Fruit fly (Drosophila melanogaster) whole organism, prepupa: Measurements from ENCODE around the gene CG5828.

Source experiments
- Blimp-1 ChIP-seq: fragments of 200-800 bp; sonication (Bioruptor generic); optimal IDR thresholded peaks from 3 replicates; lab custom pipeline; 2017; ENCODE audit warnings: missing biosample characterization, missing genetic modification characterization, mild to moderate bottlenecking, moderate library complexity, missing genetic modification reagents
- CG10631 ChIP-seq: fragments of 200-800 bp; sonication (Bioruptor generic); optimal IDR thresholded peaks from 2 replicates; lab custom pipeline; 2016; ENCODE audit warnings: missing biosample characterization, missing genetic modification characterization
- CG10669 ChIP-seq: fragments of 200-800 bp; sonication (Bioruptor generic); optimal IDR thresholded peaks from 3 replicates; lab custom pipeline; 2018; ENCODE audit warnings: missing biosample characterization, mild to moderate bottlenecking, missing genetic modification characterization, moderate library complexity
- CG11294 ChIP-seq: fragments of 200-800 bp; sonication (Bioruptor generic); IDR thresholded peaks from 2 replicates; pipeline ENCODE4 v1.3.6; 2022; ENCODE audit warnings: missing biosample characterization, missing genetic modification characterization
- CG11762 ChIP-seq: fragments of 200-800 bp; sonication (Bioruptor generic); optimal IDR thresholded peaks from 3 replicates; lab custom pipeline; 2016; ENCODE audit warnings: missing biosample characterization, missing genetic modification characterization; ENCODE audit not compliant: insufficient read depth
- CG11902 ChIP-seq: fragments of 200-800 bp; sonication (Bioruptor generic); optimal IDR thresholded peaks from 3 replicates; lab custom pipeline; 2016; ENCODE audit warnings: missing biosample characterization, missing genetic modification characterization
- CG16779 ChIP-seq: fragments of 200-800 bp; sonication (Bioruptor generic); optimal IDR thresholded peaks from 3 replicates; lab custom pipeline; 2017; ENCODE audit warnings: missing biosample characterization, mild to moderate bottlenecking, missing genetic modification characterization
- CG31627 ChIP-seq: fragments of 200-800 bp; sonication (Bioruptor generic); optimal IDR thresholded peaks from 3 replicates; lab custom pipeline; 2016; ENCODE audit warnings: missing biosample characterization, missing genetic modification characterization
- CG32006 ChIP-seq: fragments of 200-800 bp; sonication (Bioruptor generic); optimal IDR thresholded peaks from 3 replicates; lab custom pipeline; 2017; ENCODE audit warnings: missing biosample characterization, mild to moderate bottlenecking, missing genetic modification characterization
- CG4318 ChIP-seq: fragments of 200-800 bp; sonication (Bioruptor generic); optimal IDR thresholded peaks from 3 replicates; lab custom pipeline; 2017; ENCODE audit warnings: missing biosample characterization, mild to moderate bottlenecking, missing genetic modification characterization
- CG6163 ChIP-seq: fragments of 200-800 bp; sonication (Bioruptor generic); IDR thresholded peaks from 3 replicates; pipeline ENCODE4 v1.3.6; 2022; ENCODE audit warnings: missing biosample characterization, missing genetic modification characterization
- CG6276 ChIP-seq: fragments of 200-800 bp; sonication (Bioruptor generic); optimal IDR thresholded peaks from 2 replicates; lab custom pipeline; 2017; ENCODE audit warnings: missing biosample characterization, mild to moderate bottlenecking, missing genetic modification characterization
- CG6808 ChIP-seq: fragments of 200-800 bp; sonication (Bioruptor generic); optimal IDR thresholded peaks from 3 replicates; lab custom pipeline; 2017; ENCODE audit warnings: missing biosample characterization, missing genetic modification characterization, mild to moderate bottlenecking, moderate library complexity, missing genetic modification reagents
- CG7368 ChIP-seq: fragments of 200-800 bp; sonication (Bioruptor generic); optimal IDR thresholded peaks from 3 replicates; lab custom pipeline; 2016; ENCODE audit warnings: missing biosample characterization, missing genetic modification characterization
- CG8319 ChIP-seq: fragments of 200-800 bp; sonication (Bioruptor generic); optimal IDR thresholded peaks from 3 replicates; lab custom pipeline; 2016; ENCODE audit warnings: missing biosample characterization, missing genetic modification characterization
- CG8632 ChIP-seq: fragments of 200-800 bp; sonication (Bioruptor generic); optimal IDR thresholded peaks from 3 replicates; lab custom pipeline; 2016; ENCODE audit warnings: missing biosample characterization, missing genetic modification characterization
- CG9139 ChIP-seq: fragments of 200-800 bp; sonication (Bioruptor generic); optimal IDR thresholded peaks from 3 replicates; lab custom pipeline; 2017; ENCODE audit warnings: missing biosample characterization, mild to moderate bottlenecking, missing genetic modification characterization
- Eip75B ChIP-seq: fragments of 200-800 bp; sonication (Bioruptor generic); optimal IDR thresholded peaks from 3 replicates; lab custom pipeline; 2016; ENCODE audit warnings: missing biosample characterization, missing genetic modification characterization
- Eip78C ChIP-seq: fragments of 200-800 bp; sonication (Bioruptor generic); peaks from one replicate; lab custom pipeline; 2016; ENCODE audit warnings: missing biosample characterization, missing genetic modification characterization
- Eip93F ChIP-seq: fragments of 200-800 bp; sonication (Bioruptor generic); optimal IDR thresholded peaks from 2 replicates; lab custom pipeline; 2016; ENCODE audit warnings: missing biosample characterization, mild to moderate bottlenecking, missing genetic modification characterization
- Ets21C ChIP-seq: fragments of 200-800 bp; sonication (Bioruptor generic); optimal IDR thresholded peaks from 3 replicates; lab custom pipeline; 2016; ENCODE audit warnings: missing biosample characterization, missing genetic modification characterization
- Gug ChIP-seq: fragments of 200-800 bp; sonication (Bioruptor generic); IDR thresholded peaks from 2 replicates; pipeline ENCODE4 v1.3.6; 2022; ENCODE audit warnings: missing biosample characterization, missing genetic modification characterization
- Hr39 ChIP-seq: fragments of 200-800 bp; sonication (Bioruptor generic); optimal IDR thresholded peaks from 2 replicates; lab custom pipeline; 2016; ENCODE audit warnings: missing biosample characterization, missing genetic modification characterization
- Met ChIP-seq: fragments of 200-800 bp; sonication (Bioruptor generic); optimal IDR thresholded peaks from 3 replicates; lab custom pipeline; 2016; ENCODE audit warnings: missing biosample characterization, missing genetic modification characterization
- Smox ChIP-seq: fragments of 200-800 bp; sonication (Bioruptor generic); optimal IDR thresholded peaks from 3 replicates; lab custom pipeline; 2016; ENCODE audit warnings: missing biosample characterization, missing genetic modification characterization
- Sox102F ChIP-seq: fragments of 200-800 bp; sonication (Bioruptor generic); optimal IDR thresholded peaks from 2 replicates; lab custom pipeline; 2016; ENCODE audit warnings: missing biosample characterization, mild to moderate bottlenecking, missing genetic modification characterization
- Sox14 ChIP-seq: fragments of 200-800 bp; sonication (Bioruptor generic); optimal IDR thresholded peaks from 3 replicates; lab custom pipeline; 2016; ENCODE audit warnings: missing biosample characterization, missing genetic modification characterization
- dac ChIP-seq: fragments of 200-800 bp; sonication (Bioruptor generic); optimal IDR thresholded peaks from 2 replicates; lab custom pipeline; 2017; ENCODE audit warnings: missing biosample characterization, mild to moderate bottlenecking, missing genetic modification characterization
- dsx ChIP-seq: fragments of 200-800 bp; optimal IDR thresholded peaks from 3 replicates; lab custom pipeline; 2019; ENCODE audit warnings: missing biosample characterization, mild to moderate bottlenecking, missing genetic modification characterization, moderate library complexity; ENCODE audit not compliant: poor library complexity, severe bottlenecking
- eg ChIP-seq: fragments of 200-800 bp; sonication (Bioruptor generic); IDR thresholded peaks from 3 replicates; pipeline ENCODE4 v1.3.6; 2022; ENCODE audit warnings: missing biosample characterization, missing genetic modification characterization
- esn ChIP-seq: fragments of 200-800 bp; sonication (Bioruptor generic); optimal IDR thresholded peaks from 2 replicates; lab custom pipeline; 2016; ENCODE audit warnings: missing biosample characterization, mild to moderate bottlenecking, missing genetic modification characterization, moderate library complexity
- fkh ChIP-seq: fragments of 200-800 bp; sonication (Bioruptor generic); optimal IDR thresholded peaks from 3 replicates; lab custom pipeline; 2017; ENCODE audit warnings: missing biosample characterization, mild to moderate bottlenecking, missing genetic modification characterization, moderate library complexity
- lz ChIP-seq: fragments of 200-800 bp; sonication (Bioruptor generic); optimal IDR thresholded peaks from 3 replicates; lab custom pipeline; 2016; ENCODE audit warnings: missing biosample characterization, missing genetic modification characterization
- salr ChIP-seq, 2 experiments: fragments of 200-800 bp; sonication (Bioruptor generic); optimal IDR thresholded peaks; 3 replicates each; lab custom pipeline; 2016 to 2018; ENCODE audit warnings: missing biosample characterization in 2 of 2, missing genetic modification characterization in 2 of 2, mild to moderate bottlenecking in 1 of 2
- spab ChIP-seq: fragments of 200-800 bp; sonication (Bioruptor generic); optimal IDR thresholded peaks from 2 replicates; lab custom pipeline; 2017; ENCODE audit warnings: missing biosample characterization, mild to moderate bottlenecking, missing genetic modification characterization, missing genetic modification reagents
- ss ChIP-seq, 2 experiments: fragments of 200-800 bp; sonication (Bioruptor generic); optimal IDR thresholded peaks; 2 replicates in 1 of 2; 3 replicates in 1 of 2; lab custom pipeline; 2017 to 2018; ENCODE audit warnings: mild to moderate bottlenecking in 2 of 2, missing biosample characterization in 2 of 2, missing genetic modification characterization in 2 of 2, moderate library complexity in 1 of 2
- svp ChIP-seq: fragments of 200-800 bp; sonication (Bioruptor generic); peaks from one replicate; lab custom pipeline; 2016; ENCODE audit warnings: missing biosample characterization, missing genetic modification characterization
- topi ChIP-seq: fragments of 200-800 bp; sonication (Bioruptor generic); optimal IDR thresholded peaks from 3 replicates; lab custom pipeline; 2016; ENCODE audit warnings: missing biosample characterization, missing genetic modification characterization
- vri ChIP-seq: fragments of 200-800 bp; sonication (Bioruptor generic); optimal IDR thresholded peaks from 3 replicates; lab custom pipeline; 2016; ENCODE audit warnings: missing biosample characterization, mild to moderate bottlenecking, missing genetic modification characterization

The CG5828 gene

dm6 chr2L:5086905-5087522 lies 6.8 kb upstream of the CG5828 start (continued):
- TF ChIP-seq esn (peak; percentile 91), Gug (GFP tag; lab: Robert Waterston, UW) (peak; percentile 69), lz (GFP tag; lab: Kevin White, UChicago) (peak; percentile 86), dsx (GFP tag; lab: Kevin White, UChicago) (peak; percentile 81), dac (GFP tag; lab: Kevin White, UChicago) (peak; percentile 74), CG9139 (peak; percentile 78), CG10669 (GFP tag; lab: Kevin White, UChicago) (peak; percentile 88), Hr39 (peak; percentile 83), CG6808 (GFP tag; lab: Kevin White, UChicago) (peak; percentile 86), Sox14 (GFP tag; lab: Kevin White, UChicago) (peak; percentile 86), CG16779 (tag; lab: Kevin White, UChicago) (peak; percentile 79), Ets21C (GFP tag; lab: Kevin White, UChicago) (peak; percentile 78)
- TF ChIP-seq, all 60 proteins: peak for 60

- no peak for TF ChIP-seq Eip78C (GFP tag; lab: Kevin White, UChicago)
- no peak for TF ChIP-seq CG6276 (GFP tag; lab: Kevin White, UChicago)
- no peak for TF ChIP-seq CG11294 (GFP tag; lab: Robert Waterston, UW)
- TF ChIP-seq lz (GFP tag; lab: Kevin White, UChicago): no peak
- no peak for TF ChIP-seq Eip75B
- no peak for TF ChIP-seq Smox (GFP tag; lab: Kevin White, UChicago)
- TF ChIP-seq Ets21C (GFP tag; lab: Kevin White, UChicago): no peak
- no peak for TF ChIP-seq salr (GFP tag; optimal IDR thresholded peaks at IDR 0.05; lab: Kevin White, UChicago)
- TF ChIP-seq topi (GFP tag; lab: Kevin White, UChicago): no peak
- TF ChIP-seq CG10631 (GFP tag; lab: Kevin White, UChicago): no peak
- no peak for TF ChIP-seq CG7368
- TF ChIP-seq CG6163 (GFP tag; lab: Robert Waterston, UW): no peak
- TF ChIP-seq Blimp-1 (GFP tag; lab: Kevin White, UChicago): no peak
These were observed 5.0 kb upstream of the CG5828 start for dm6 chr2L:5088649-5089270.

dm6 chr2L:5089642-5090041 lies 4.1 kb upstream of the CG5828 start:
- no peak for TF ChIP-seq svp (GFP tag; lab: Kevin White, UChicago)
- TF ChIP-seq ss (GFP tag; optimal IDR thresholded peaks at IDR 0.05; lab: Kevin White, UChicago): no peak
- no peak for TF ChIP-seq Eip93F (GFP tag; lab: Kevin White, UChicago)
- peak; percentile 32 for TF ChIP-seq fkh
- TF ChIP-seq eg (GFP tag; lab: Robert Waterston, UW): 0 out of 3 replicates have a peak, but pooled peaks have one; percentile 13

- TF ChIP-seq topi (GFP tag; lab: Kevin White, UChicago) (peak; percentile 12), lz (GFP tag; lab: Kevin White, UChicago) (peak; percentile 2), CG10631 (GFP tag; lab: Kevin White, UChicago) (peak; percentile 39), CG6163 (GFP tag; lab: Robert Waterston, UW) (0 out of 3 replicates have a peak, but pooled peaks have one; percentile 32), CG11294 (GFP tag; lab: Robert Waterston, UW) (peak; percentile 16; the same call in 1 of the 2 replicates), CG8632 (peak; percentile 35), spab (GFP tag; lab: Kevin White, UChicago) (peak; percentile 18), CG7368 (no peak), Sox102F (GFP tag; lab: Kevin White, UChicago) (no peak), ss (GFP tag; optimal IDR thresholded peaks at IDR 0.05; lab: Kevin White, UChicago) (no peak), CG32006 (GFP tag; lab: Kevin White, UChicago) (peak; percentile 77), CG10669 (GFP tag; lab: Kevin White, UChicago) (peak; percentile 40), CG8319 (GFP tag; lab: Kevin White, UChicago) (no peak), CG31627 (GFP tag; lab: Kevin White, UChicago) (no peak), Eip75B (peak; percentile 27), CG9139 (no peak), eg (GFP tag; lab: Robert Waterston, UW) (peak; percentile 70; the same call in 2 of the 3 replicates), fkh (no peak), Met (GFP tag; lab: Kevin White, UChicago) (no peak), Gug (GFP tag; lab: Robert Waterston, UW) (no peak; the same call in 1 of the 2 replicates), dac (GFP tag; lab: Kevin White, UChicago) (peak; percentile 30), CG4318 (no peak), Ets21C (GFP tag; lab: Kevin White, UChicago) (no peak), Blimp-1 (GFP tag; lab: Kevin White, UChicago) (no peak), CG6276 (GFP tag; lab: Kevin White, UChicago) (peak; percentile 24), dsx (GFP tag; lab: Kevin White, UChicago) (no peak), CG11902 (GFP tag; lab: Kevin White, UChicago) (no peak), CG16779 (tag; lab: Kevin White, UChicago) (peak; percentile 18), vri (GFP tag; lab: Kevin White, UChicago) (no peak), esn (peak; percentile 21), CG11762 (GFP tag; lab: Kevin White, UChicago) (no peak)
These were observed 3.4 kb upstream of the CG5828 start for dm6 chr2L:5090352-5090751.
